Worm (Caenorhabditis elegans) whole organism, mixed stage, embryonic: Measurements from ENCODE around the gene glb-15.

Experiments
- blmp-1 ChIP-seq: fragments of 150-350 bp; optimal IDR thresholded peaks from 2 replicates; lab custom pipeline; 2014; ENCODE audit warnings: missing biosample characterization, missing genetic modification characterization
- ceh-83 ChIP-seq: fragments of 200-800 bp; sonication (Bioruptor generic); optimal IDR thresholded peaks from 2 replicates; lab custom pipeline; 2018; ENCODE audit warnings: mild to moderate bottlenecking, missing genetic modification characterization, missing compliant biosample characterization
- ces-1 ChIP-seq: fragments of 150-350 bp; optimal IDR thresholded peaks from 2 replicates; lab custom pipeline; 2014; ENCODE audit warnings: missing biosample characterization, missing genetic modification reagents, missing genetic modification characterization
- elt-3 ChIP-seq: fragments of 150-350 bp; optimal IDR thresholded peaks from 2 replicates; lab custom pipeline; 2014; ENCODE audit warnings: missing biosample characterization, missing genetic modification characterization
- lsy-2 ChIP-seq: fragments of 150-350 bp; optimal IDR thresholded peaks from 2 replicates; lab custom pipeline; 2014; ENCODE audit warnings: missing biosample characterization, missing genetic modification characterization
- mep-1 ChIP-seq: fragments of 150-350 bp; optimal IDR thresholded peaks from 2 replicates; lab custom pipeline; 2017; ENCODE audit warnings: missing biosample characterization, missing genetic modification reagents, missing genetic modification characterization, inconsistent platforms
- nhr-12 ChIP-seq: fragments of 150-350 bp; optimal IDR thresholded peaks from 2 replicates; lab custom pipeline; 2014; ENCODE audit warnings: missing biosample characterization, missing genetic modification characterization
- nhr-237 ChIP-seq: fragments of 150-350 bp; optimal IDR thresholded peaks from 2 replicates; lab custom pipeline; 2014; ENCODE audit warnings: missing biosample characterization, missing genetic modification characterization
- nhr-76 ChIP-seq: sonication (generic microtip); optimal IDR thresholded peaks from 2 replicates; lab custom pipeline; 2017; ENCODE audit warnings: missing biosample characterization, missing genetic modification characterization
- snpc-4 ChIP-seq: fragments of 150-350 bp; optimal IDR thresholded peaks from 2 replicates; lab custom pipeline; 2014; ENCODE audit warnings: missing biosample characterization, missing genetic modification characterization
- unc-120 ChIP-seq: sonication (generic microtip); optimal IDR thresholded peaks from 2 replicates; lab custom pipeline; 2017; ENCODE audit warnings: missing genetic modification characterization, missing compliant biosample characterization; ENCODE audit not compliant: poor library complexity, severe bottlenecking
- unc-62 ChIP-seq: fragments of 150-350 bp; optimal IDR thresholded peaks from 2 replicates; lab custom pipeline; 2014; ENCODE audit warnings: missing biosample characterization, missing genetic modification reagents, missing genetic modification characterization
- ztf-11 ChIP-seq: fragments of 150-350 bp; optimal IDR thresholded peaks from 2 replicates; lab custom pipeline; 2014; ENCODE audit warnings: missing biosample characterization, missing genetic modification characterization

- no peak for TF ChIP-seq unc-120 (tag; lab: Kevin White, UChicago)
- TF ChIP-seq elt-3: no peak
- TF ChIP-seq ceh-83 (GFP tag; lab: Kevin White, UChicago): no peak
- TF ChIP-seq nhr-237 (tag; lab: Kevin White, UChicago): no peak
- TF ChIP-seq mep-1: no peak
- no peak for TF ChIP-seq snpc-4 (tag; lab: Kevin White, UChicago)
- no peak for TF ChIP-seq ces-1 (GFP tag; lab: Kevin White, UChicago)
- TF ChIP-seq nhr-76 (tag; lab: Kevin White, UChicago): no peak
- TF ChIP-seq blmp-1 (tag; lab: Kevin White, UChicago): no peak
- TF ChIP-seq ztf-11 (tag; lab: Kevin White, UChicago): no peak
- no peak for TF ChIP-seq nhr-12 (tag; lab: Kevin White, UChicago)
- no peak for TF ChIP-seq unc-62
- no peak for TF ChIP-seq lsy-2
Observed at ce11 chrV:11615948-11616681, 2.0 kb downstream of the glb-15 start, which contains the start of gene nlp-24.
